Worm (Caenorhabditis elegans) whole organism, late embryonic: ENCODE measurements around the gene D1086.19.
A peak's percentile ranks its signal among the peaks of the same experiment; 100 is the strongest.
"Not testable (repeated sequence)": the region's sequence is repeated elsewhere in the genome, so short reads cannot be mapped to it uniquely, and the experiment has no call there.

ENCODE experiments used
- C08G9.2 ChIP-seq: sonication (generic microtip); optimal IDR thresholded peaks from 2 replicates; lab custom pipeline; 2016; ENCODE audit warnings: mild to moderate bottlenecking, missing genetic modification characterization, moderate library complexity, missing compliant biosample characterization
- F13H6.1 ChIP-seq: sonication (generic microtip); optimal IDR thresholded peaks from 2 replicates; lab custom pipeline; 2016; ENCODE audit warnings: missing genetic modification characterization, missing compliant biosample characterization
- Y22D7AL.16 ChIP-seq: sonication (generic microtip); optimal IDR thresholded peaks from 2 replicates; lab custom pipeline; 2016; ENCODE audit warnings: missing genetic modification characterization, missing compliant biosample characterization
- ceh-14 ChIP-seq: sonication (generic microtip); optimal IDR thresholded peaks from 2 replicates; lab custom pipeline; 2016; ENCODE audit warnings: missing genotype, missing genetic modification characterization, missing compliant biosample characterization
- ceh-18 ChIP-seq: sonication (generic microtip); optimal IDR thresholded peaks from 2 replicates; lab custom pipeline; 2016; ENCODE audit warnings: missing genetic modification characterization, missing compliant biosample characterization
- ceh-19 ChIP-seq: fragments of 200-800 bp; sonication (Bioruptor generic); optimal IDR thresholded peaks from 2 replicates; lab custom pipeline; 2018; ENCODE audit warnings: mild to moderate bottlenecking, missing genetic modification characterization, missing compliant biosample characterization
- ceh-2 ChIP-seq: sonication (generic microtip); optimal IDR thresholded peaks from 2 replicates; lab custom pipeline; 2016; ENCODE audit warnings: missing genotype, missing genetic modification characterization, missing compliant biosample characterization
- ceh-30 ChIP-seq: fragments of 150-350 bp; optimal IDR thresholded peaks from 2 replicates; lab custom pipeline; 2014; ENCODE audit warnings: missing biosample characterization, missing genetic modification characterization
- ceh-31 ChIP-seq: sonication (generic microtip); optimal IDR thresholded peaks from 2 replicates; lab custom pipeline; 2016; ENCODE audit warnings: missing genetic modification characterization, missing compliant biosample characterization
- ceh-34 ChIP-seq: sonication (generic microtip); optimal IDR thresholded peaks from 2 replicates; lab custom pipeline; 2016; ENCODE audit warnings: mild to moderate bottlenecking, missing genetic modification characterization, missing compliant biosample characterization
- ceh-48 ChIP-seq: sonication (generic microtip); optimal IDR thresholded peaks from 2 replicates; lab custom pipeline; 2016; ENCODE audit warnings: missing genetic modification characterization, inconsistent platforms, missing compliant biosample characterization
- che-1 ChIP-seq: sonication (generic microtip); optimal IDR thresholded peaks from 2 replicates; lab custom pipeline; 2016; ENCODE audit warnings: mild to moderate bottlenecking, missing genetic modification characterization, missing compliant biosample characterization
- dmd-4 ChIP-seq: sonication (generic microtip); optimal IDR thresholded peaks from 2 replicates; lab custom pipeline; 2016; ENCODE audit warnings: borderline replicate concordance, missing genetic modification characterization, missing compliant biosample characterization
- dve-1 ChIP-seq: sonication (generic microtip); optimal IDR thresholded peaks from 2 replicates; lab custom pipeline; 2017; ENCODE audit warnings: antibody characterized with exemption, mild to moderate bottlenecking, missing genetic modification characterization, missing compliant biosample characterization
- elt-2 ChIP-seq: sonication (generic microtip); optimal IDR thresholded peaks from 2 replicates; lab custom pipeline; 2016; ENCODE audit warnings: missing genetic modification reagents, missing genetic modification characterization, missing compliant biosample characterization
- ets-4 ChIP-seq: sonication (generic microtip); optimal IDR thresholded peaks from 2 replicates; lab custom pipeline; 2016; ENCODE audit warnings: missing genetic modification characterization, missing compliant biosample characterization
- fax-1 ChIP-seq: sonication (generic microtip); optimal IDR thresholded peaks from 2 replicates; lab custom pipeline; 2016; ENCODE audit warnings: missing genotype, missing genetic modification characterization, missing compliant biosample characterization
- fkh-10 ChIP-seq: fragments of 150-350 bp; optimal IDR thresholded peaks from 2 replicates; lab custom pipeline; 2014; ENCODE audit warnings: missing biosample characterization, missing genetic modification reagents, missing genetic modification characterization
- fkh-6 ChIP-seq: sonication (generic microtip); optimal IDR thresholded peaks from 2 replicates; lab custom pipeline; 2016; ENCODE audit warnings: missing genetic modification characterization, missing compliant biosample characterization
- gmeb-2 ChIP-seq: sonication (generic microtip); optimal IDR thresholded peaks from 2 replicates; lab custom pipeline; 2016; ENCODE audit warnings: missing genetic modification characterization, inconsistent platforms, missing compliant biosample characterization
- hlh-15 ChIP-seq: sonication (generic microtip); optimal IDR thresholded peaks from 2 replicates; lab custom pipeline; 2016; ENCODE audit warnings: missing genetic modification characterization, missing compliant biosample characterization
- hlh-30 ChIP-seq: sonication (generic microtip); optimal IDR thresholded peaks from 2 replicates; lab custom pipeline; 2017; ENCODE audit warnings: antibody characterized with exemption, missing genetic modification characterization, missing compliant biosample characterization; ENCODE audit not compliant: insufficient read depth
- hlh-6 ChIP-seq: sonication (generic microtip); optimal IDR thresholded peaks from 2 replicates; lab custom pipeline; 2016; ENCODE audit warnings: missing genotype, missing genetic modification characterization, missing compliant biosample characterization
- hlh-8 ChIP-seq: sonication (generic microtip); optimal IDR thresholded peaks from 2 replicates; lab custom pipeline; 2016; ENCODE audit warnings: missing genotype, missing genetic modification characterization, missing compliant biosample characterization
- lim-6 ChIP-seq: sonication (generic microtip); optimal IDR thresholded peaks from 2 replicates; lab custom pipeline; 2016; ENCODE audit warnings: missing genetic modification characterization, missing compliant biosample characterization
- madf-2 ChIP-seq: sonication (generic microtip); optimal IDR thresholded peaks from 2 replicates; lab custom pipeline; 2017; ENCODE audit warnings: missing genetic modification characterization, missing compliant biosample characterization
- mec-3 ChIP-seq: sonication (generic microtip); optimal IDR thresholded peaks from 2 replicates; lab custom pipeline; 2016; ENCODE audit warnings: borderline replicate concordance, missing genetic modification characterization, missing compliant biosample characterization
- nfya-1 ChIP-seq: sonication (generic microtip); optimal IDR thresholded peaks from 2 replicates; lab custom pipeline; 2017; ENCODE audit warnings: missing genetic modification characterization, mild to moderate bottlenecking, missing compliant biosample characterization, antibody characterized with exemption, moderate library complexity
- pat-9 ChIP-seq: fragments of 200-800 bp; sonication (Bioruptor generic); optimal IDR thresholded peaks from 2 replicates; lab custom pipeline; 2018; ENCODE audit warnings: mild to moderate bottlenecking, missing genetic modification characterization, moderate library complexity, missing compliant biosample characterization
- pha-4 ChIP-seq: fragments of 150-350 bp; optimal IDR thresholded peaks from 2 replicates; lab custom pipeline; 2018; ENCODE audit warnings: missing biosample characterization, missing genetic modification reagents, missing genetic modification characterization
- pqm-1 ChIP-seq: sonication (generic microtip); optimal IDR thresholded peaks from 2 replicates; lab custom pipeline; 2016; ENCODE audit warnings: missing genetic modification characterization, missing compliant biosample characterization
- ref-2 ChIP-seq: sonication (generic microtip); optimal IDR thresholded peaks from 2 replicates; lab custom pipeline; 2016; ENCODE audit warnings: missing genetic modification characterization, missing compliant biosample characterization
- rnt-1 ChIP-seq: sonication (generic microtip); optimal IDR thresholded peaks from 2 replicates; lab custom pipeline; 2016; ENCODE audit warnings: missing genetic modification characterization, missing compliant biosample characterization
- sdc-2 ChIP-seq: sonication (generic microtip); optimal IDR thresholded peaks from 2 replicates; lab custom pipeline; 2016; ENCODE audit warnings: missing genotype, missing genetic modification characterization, missing compliant biosample characterization
- tbx-2 ChIP-seq: sonication (generic microtip); optimal IDR thresholded peaks from 2 replicates; lab custom pipeline; 2016; ENCODE audit warnings: missing genetic modification characterization, missing compliant biosample characterization
- tbx-7 ChIP-seq: sonication (generic microtip); optimal IDR thresholded peaks from 2 replicates; lab custom pipeline; 2016; ENCODE audit warnings: missing genotype, missing genetic modification characterization, missing compliant biosample characterization
- unc-3 ChIP-seq, 2 experiments: fragments of 200-800 bp in 1 of 2; sonication (Bioruptor generic) in 1 of 2; sonication (generic microtip) in 1 of 2; conservative IDR thresholded peaks in 1 of 2; optimal IDR thresholded peaks in 1 of 2; 2 replicates each; pipeline versions ENCODE4 v1.3.6 to Lab custom; 2016 to 2022; ENCODE audit warnings: missing compliant biosample characterization in 2 of 2, missing genetic modification characterization in 2 of 2, missing genetic modification reagents in 1 of 2
- unc-42 ChIP-seq: sonication (generic microtip); optimal IDR thresholded peaks from 2 replicates; lab custom pipeline; 2016; ENCODE audit warnings: missing genotype, missing genetic modification characterization, missing compliant biosample characterization
- unc-55 ChIP-seq: sonication (generic microtip); optimal IDR thresholded peaks from 2 replicates; lab custom pipeline; 2017; ENCODE audit warnings: missing biosample characterization, missing genetic modification reagents, missing genetic modification characterization
- zip-5 ChIP-seq: sonication (generic microtip); optimal IDR thresholded peaks from 2 replicates; lab custom pipeline; 2016; ENCODE audit warnings: missing genetic modification characterization, missing compliant biosample characterization
- ztf-16 ChIP-seq: sonication (generic microtip); optimal IDR thresholded peaks from 2 replicates; lab custom pipeline; 2017; ENCODE audit warnings: missing genetic modification characterization, missing compliant biosample characterization

D1086.19 gene

DNA sequence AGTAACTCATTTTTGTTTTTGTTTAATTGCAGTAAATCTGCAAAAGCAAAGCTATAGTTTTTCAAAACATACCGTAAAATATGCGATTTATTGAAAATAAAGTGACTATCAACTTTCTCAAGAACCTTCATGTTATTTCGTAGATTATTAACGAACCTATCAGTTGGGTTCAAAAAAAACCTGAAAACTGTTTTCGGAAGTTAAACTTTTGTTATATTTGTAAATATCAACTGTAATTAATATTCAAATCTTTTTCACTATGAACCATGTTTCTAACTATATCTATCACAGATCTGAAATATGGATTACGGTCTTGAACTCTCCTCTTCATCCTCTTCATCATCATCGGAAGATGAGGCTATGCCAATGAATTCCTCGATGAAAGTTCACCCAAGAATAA, at the start of gene D1086.19:
TSS of gene D1086.19 (plus strand) at position 301 of the 400 bp plus-strand sequence.
- TF ChIP-seq sdc-2 (no peak), unc-42 (tag; lab: Kevin White, UChicago) (no peak), rnt-1 (tag; lab: Kevin White, UChicago) (no peak), Y22D7AL.16 (tag; lab: Kevin White, UChicago) (no peak), pat-9 (tag; lab: Kevin White, UChicago) (no peak), gmeb-2 (tag; lab: Kevin White, UChicago) (no peak), tbx-7 (tag; lab: Kevin White, UChicago) (no peak), ceh-48 (tag; lab: Kevin White, UChicago) (no peak), pha-4 (tag; lab: Kevin White, UChicago) (no peak), hlh-15 (tag; lab: Kevin White, UChicago) (no peak), che-1 (tag; lab: Kevin White, UChicago) (no peak), hlh-30 (tag; lab: Kevin White, UChicago) (no peak), ceh-19 (GFP tag; lab: Kevin White, UChicago) (no peak), fax-1 (no peak), fkh-10 (GFP tag; lab: Kevin White, UChicago) (no peak), unc-3 (GFP tag; conservative IDR thresholded peaks at IDR 0.05; lab: Robert Waterston, UW) (no peak), unc-3 (tag; optimal IDR thresholded peaks at IDR 0.05; lab: Kevin White, UChicago) (no peak)

DNA sequence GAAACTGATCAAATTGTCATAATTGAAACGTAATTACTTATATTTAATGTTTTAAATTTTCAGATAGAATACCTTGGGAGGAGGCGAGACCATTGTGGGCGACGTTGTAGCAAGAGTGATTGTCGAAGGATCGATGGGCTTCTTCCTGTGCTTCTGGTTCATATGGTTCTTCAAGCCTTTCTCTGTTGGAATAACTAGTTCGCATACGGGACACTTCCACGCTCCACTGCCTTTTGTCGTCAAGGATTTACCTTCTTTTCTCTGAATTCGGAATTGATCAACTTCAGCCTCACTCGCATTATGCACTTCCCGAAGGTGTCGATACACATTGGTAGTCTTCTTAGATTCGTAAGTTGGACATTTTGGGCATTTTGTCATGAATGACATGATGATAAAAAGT, 38.9 kb upstream of the D1086.19 start, which contains the start of gene F58D12.1:
TSS of gene F58D12.1 (plus strand) at position 301 of the 400 bp plus-strand sequence.
- not testable (repeated sequence) for TF ChIP-seq ceh-31 (tag; lab: Kevin White, UChicago); madf-2; ceh-30 (tag; lab: Kevin White, UChicago)

DNA sequence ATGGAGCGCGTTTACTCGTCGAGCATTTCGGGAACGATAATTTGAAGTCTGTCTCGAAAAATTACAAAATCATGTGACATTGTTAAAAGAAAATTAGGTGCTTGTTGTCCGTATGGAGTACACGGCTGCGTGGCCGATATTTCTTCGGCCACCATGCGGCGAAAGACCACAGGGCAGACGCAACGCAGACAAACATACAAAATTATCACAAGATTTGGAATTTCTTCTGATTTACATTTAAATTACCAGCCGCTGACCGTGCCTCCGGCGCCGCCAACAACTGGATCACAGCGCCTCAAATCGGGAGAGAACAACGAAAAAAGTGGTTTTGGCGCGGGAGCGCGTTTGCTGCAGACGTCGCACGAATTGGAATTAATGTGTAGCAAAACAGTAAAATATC, 33.1 kb upstream of the D1086.19 start:
- TF ChIP-seq ztf-16 (tag; lab: Kevin White, UChicago) (peak; percentile 16), ref-2 (tag; lab: Kevin White, UChicago) (peak; percentile 91), ceh-14 (tag; lab: Kevin White, UChicago) (peak; percentile 65), mec-3 (peak; percentile 83), hlh-8 (tag; lab: Kevin White, UChicago) (peak; percentile 85), dve-1 (tag; lab: Kevin White, UChicago) (peak; percentile 9), ceh-31 (tag; lab: Kevin White, UChicago) (peak; percentile 92), nfya-1 (tag; lab: Kevin White, UChicago) (peak; percentile 37), unc-42 (tag; lab: Kevin White, UChicago) (peak; percentile 66), zip-5 (peak; percentile 75), dmd-4 (tag; lab: Kevin White, UChicago) (peak; percentile 43), ceh-18 (tag; lab: Kevin White, UChicago) (peak; percentile 76), hlh-6 (tag; lab: Kevin White, UChicago) (peak; percentile 62), ets-4 (tag; lab: Kevin White, UChicago) (peak; percentile 97), hlh-30 (tag; lab: Kevin White, UChicago) (peak; percentile 90), fax-1 (peak; percentile 54), unc-3 (GFP tag; conservative IDR thresholded peaks at IDR 0.05; lab: Robert Waterston, UW) (0 out of 2 replicates have a peak, but pooled peaks have one; percentile 40), fkh-6 (peak; percentile 50), pqm-1 (tag; lab: Kevin White, UChicago) (peak; percentile 44), lim-6 (tag; lab: Kevin White, UChicago) (peak; percentile 35), F13H6.1 (tag; lab: Kevin White, UChicago) (peak; percentile 53), ceh-2 (tag; lab: Kevin White, UChicago) (peak; percentile 92), rnt-1 (tag; lab: Kevin White, UChicago) (peak; percentile 84), elt-2 (tag; lab: Kevin White, UChicago) (peak; percentile 58), C08G9.2 (peak; percentile 99), sdc-2 (peak; percentile 66), ceh-34 (peak; percentile 3), tbx-7 (tag; lab: Kevin White, UChicago) (peak; percentile 91), tbx-2 (tag; lab: Kevin White, UChicago) (peak; percentile 91), unc-55 (GFP tag; lab: Kevin White, UChicago) (peak; percentile 39)
- not testable (repeated sequence) for TF ChIP-seq unc-3 (tag; optimal IDR thresholded peaks at IDR 0.05; lab: Kevin White, UChicago)
